Fruit fly (Drosophila melanogaster) whole organism, embryonic: ENCODE data around the gene mRpL10.

Experiments
- B-H1 ChIP-seq: fragments of 200-800 bp; sonication (Bioruptor generic); IDR thresholded peaks from 3 replicates; pipeline ENCODE4 v1.3.6; 2022; ENCODE audit warnings: missing biosample characterization, missing genetic modification characterization
- CG10431 ChIP-seq: fragments of 200-800 bp; sonication (Bioruptor generic); optimal IDR thresholded peaks from 3 replicates; lab custom pipeline; 2018; ENCODE audit warnings: missing biosample characterization, mild to moderate bottlenecking, missing genetic modification characterization
- CG11560 ChIP-seq: fragments of 200-800 bp; sonication (Bioruptor generic); IDR thresholded peaks from 3 replicates; pipeline ENCODE4 v1.3.6; 2022; ENCODE audit warnings: missing biosample characterization, missing genetic modification characterization
- CG11695 ChIP-seq: fragments of 200-800 bp; sonication (Bioruptor generic); IDR thresholded peaks from 3 replicates; pipeline ENCODE4 v1.3.6; 2022; ENCODE audit warnings: missing biosample characterization, missing genetic modification characterization
- CG11723 ChIP-seq: fragments of 200-800 bp; sonication (Bioruptor generic); optimal IDR thresholded peaks from 2 replicates; lab custom pipeline; 2017; ENCODE audit warnings: missing biosample characterization, mild to moderate bottlenecking, missing genetic modification characterization
- CG12155 ChIP-seq: fragments of 200-800 bp; sonication (Bioruptor generic); optimal IDR thresholded peaks from 3 replicates; lab custom pipeline; 2016; ENCODE audit warnings: missing biosample characterization, missing genetic modification characterization
- CG15269 ChIP-seq: fragments of 200-800 bp; sonication (Bioruptor generic); optimal IDR thresholded peaks from 2 replicates; lab custom pipeline; 2018; ENCODE audit warnings: missing biosample characterization, mild to moderate bottlenecking, missing genetic modification characterization, moderate library complexity
- CG15514 ChIP-seq: fragments of 200-800 bp; sonication (Bioruptor generic); optimal IDR thresholded peaks from 3 replicates; lab custom pipeline; 2017; ENCODE audit warnings: missing biosample characterization, missing genetic modification characterization, mild to moderate bottlenecking, moderate library complexity, missing genetic modification reagents
- CG32767 ChIP-seq: fragments of 200-800 bp; sonication (Bioruptor generic); IDR thresholded peaks from 2 replicates; pipeline ENCODE4 v1.3.6; 2022; ENCODE audit warnings: missing biosample characterization, missing genetic modification characterization
- CG3281 ChIP-seq: fragments of 200-800 bp; sonication (Bioruptor generic); optimal IDR thresholded peaks from 3 replicates; lab custom pipeline; 2017; ENCODE audit warnings: missing biosample characterization, mild to moderate bottlenecking, missing genetic modification characterization
- CG34224 ChIP-seq: fragments of 200-800 bp; sonication (Bioruptor generic); IDR thresholded peaks from 3 replicates; pipeline ENCODE4 v1.3.6; 2022; ENCODE audit warnings: missing biosample characterization, missing genetic modification characterization; ENCODE audit not compliant: partially characterized antibody
- CG4282 ChIP-seq: fragments of 200-800 bp; sonication (Bioruptor generic); optimal IDR thresholded peaks from 2 replicates; lab custom pipeline; 2016; ENCODE audit warnings: missing biosample characterization, missing genetic modification characterization
- CG4360 ChIP-seq: fragments of 200-800 bp; sonication (Bioruptor generic); IDR thresholded peaks from 2 replicates; pipeline ENCODE4 v1.3.6; 2022; ENCODE audit warnings: missing biosample characterization, missing genetic modification characterization
- CG5953 ChIP-seq: fragments of 200-800 bp; sonication (Bioruptor generic); IDR thresholded peaks from 2 replicates; pipeline ENCODE4 v1.3.6; 2022; ENCODE audit warnings: missing biosample characterization, missing genetic modification characterization
- CG6254 ChIP-seq: fragments of 200-800 bp; sonication (Bioruptor generic); optimal IDR thresholded peaks from 3 replicates; lab custom pipeline; 2017; ENCODE audit warnings: mild to moderate bottlenecking, missing biosample characterization, missing genetic modification reagents, missing genetic modification characterization
- CG6272 ChIP-seq: fragments of 200-800 bp; sonication (Bioruptor generic); IDR thresholded peaks from 2 replicates; pipeline ENCODE4 v1.3.6; 2022; ENCODE audit warnings: missing biosample characterization, missing genetic modification characterization
- CG7556 ChIP-seq: fragments of 200-800 bp; sonication (Bioruptor generic); optimal IDR thresholded peaks from 2 replicates; lab custom pipeline; 2017; ENCODE audit warnings: missing biosample characterization, mild to moderate bottlenecking, missing genetic modification characterization
- CG7786 ChIP-seq: fragments of 200-800 bp; sonication (Bioruptor generic); optimal IDR thresholded peaks from 2 replicates; lab custom pipeline; 2016; ENCODE audit warnings: missing biosample characterization, missing genetic modification characterization
- CG8089 ChIP-seq: fragments of 200-800 bp; sonication (Bioruptor generic); optimal IDR thresholded peaks from 3 replicates; lab custom pipeline; 2016; ENCODE audit warnings: missing biosample characterization, missing genetic modification characterization
- CG8388 ChIP-seq: fragments of 200-800 bp; sonication (Bioruptor generic); optimal IDR thresholded peaks from 2 replicates; lab custom pipeline; 2019; ENCODE audit warnings: missing biosample characterization, mild to moderate bottlenecking, missing genetic modification characterization, moderate library complexity
- CG9215 ChIP-seq: fragments of 200-800 bp; sonication (Bioruptor generic); IDR thresholded peaks from 2 replicates; pipeline ENCODE4 v1.3.6; 2022; ENCODE audit warnings: missing biosample characterization, missing genetic modification characterization
- CG9727 ChIP-seq: fragments of 200-800 bp; sonication (Bioruptor generic); optimal IDR thresholded peaks from 3 replicates; lab custom pipeline; 2017; ENCODE audit warnings: missing biosample characterization, mild to moderate bottlenecking, missing genetic modification characterization
- Gug ChIP-seq: fragments of 200-800 bp; sonication (Bioruptor generic); IDR thresholded peaks from 4 replicates; pipeline ENCODE4 v1.3.6; 2022; ENCODE audit warnings: missing biosample characterization, missing genetic modification characterization
- HLHmδ ChIP-seq: fragments of 200-800 bp; sonication (Bioruptor generic); optimal IDR thresholded peaks from 2 replicates; lab custom pipeline; 2018; ENCODE audit warnings: missing biosample characterization, mild to moderate bottlenecking, missing genetic modification characterization, moderate library complexity
- Lhr ChIP-seq: fragments of 200-800 bp; sonication (Bioruptor generic); optimal IDR thresholded peaks from 3 replicates; lab custom pipeline; 2017; ENCODE audit warnings: mild to moderate bottlenecking, missing biosample characterization, missing genetic modification reagents, missing genetic modification characterization
- Lpt ChIP-seq: fragments of >200 bp; optimal IDR thresholded peaks from 2 replicates; lab custom pipeline; 2018; ENCODE audit warnings: missing biosample characterization, missing genetic modification characterization
- MBD-R2 ChIP-seq: fragments of 200-800 bp; sonication (Bioruptor generic); IDR thresholded peaks from 2 replicates; pipeline ENCODE4 v1.3.6; 2022; ENCODE audit warnings: missing biosample characterization, missing genetic modification characterization
- MESR4 ChIP-seq: fragments of 200-800 bp; sonication (Bioruptor generic); optimal IDR thresholded peaks from 2 replicates; lab custom pipeline; 2018; ENCODE audit warnings: missing biosample characterization, mild to moderate bottlenecking, missing genetic modification characterization, moderate library complexity
- MTF-1 ChIP-seq: fragments of 200-800 bp; sonication (Bioruptor generic); optimal IDR thresholded peaks from 2 replicates; lab custom pipeline; 2018; ENCODE audit warnings: missing biosample characterization, mild to moderate bottlenecking, missing genetic modification characterization, borderline replicate concordance
- Ptx1 ChIP-seq: fragments of 200-800 bp; sonication (Bioruptor generic); IDR thresholded peaks from 2 replicates; pipeline ENCODE4 v1.3.6; 2022; ENCODE audit warnings: missing biosample characterization, missing genetic modification characterization
- Sox100B ChIP-seq: fragments of 200-800 bp; sonication (Bioruptor generic); optimal IDR thresholded peaks from 3 replicates; lab custom pipeline; 2018; ENCODE audit warnings: missing biosample characterization, mild to moderate bottlenecking, missing genetic modification characterization
- ab ChIP-seq: fragments of 200-800 bp; sonication (Bioruptor generic); optimal IDR thresholded peaks from 2 replicates; lab custom pipeline; 2016; ENCODE audit warnings: missing biosample characterization, missing genetic modification characterization
- amos ChIP-seq: fragments of 200-800 bp; sonication (Bioruptor generic); IDR thresholded peaks from 2 replicates; pipeline ENCODE4 v1.3.6; 2022; ENCODE audit warnings: missing biosample characterization, missing genetic modification characterization; ENCODE audit not compliant: partially characterized antibody
- aop ChIP-seq: fragments of 200-800 bp; sonication (Bioruptor generic); IDR thresholded peaks from 2 replicates; pipeline ENCODE4 v1.3.6; 2022; ENCODE audit warnings: missing biosample characterization, missing genetic modification characterization
- cas ChIP-seq: fragments of 200-800 bp; sonication (Bioruptor generic); IDR thresholded peaks from 2 replicates; pipeline ENCODE4 v1.3.6; 2022; ENCODE audit warnings: missing biosample characterization, missing genetic modification characterization
- dati ChIP-seq: fragments of 200-800 bp; sonication (Bioruptor generic); IDR thresholded peaks from 2 replicates; pipeline ENCODE4 v1.3.6; 2022; ENCODE audit warnings: missing biosample characterization, missing genetic modification characterization
- dmrt11E ChIP-seq: fragments of 200-800 bp; sonication (Bioruptor generic); optimal IDR thresholded peaks from 3 replicates; lab custom pipeline; 2018; ENCODE audit warnings: missing biosample characterization, mild to moderate bottlenecking, missing genetic modification characterization, moderate library complexity
- eve ChIP-seq, 2 experiments: fragments of >200 bp; optimal IDR thresholded peaks; 2 replicates each; lab custom pipeline; 2017; ENCODE audit warnings: missing biosample characterization in 2 of 2, missing genetic modification characterization in 2 of 2
- gcm ChIP-seq: fragments of 200-800 bp; sonication (Bioruptor generic); optimal IDR thresholded peaks from 2 replicates; lab custom pipeline; 2019; ENCODE audit warnings: missing biosample characterization, mild to moderate bottlenecking, missing genetic modification characterization, moderate library complexity
- gfzf ChIP-seq: fragments of 200-800 bp; sonication (Bioruptor generic); optimal IDR thresholded peaks from 2 replicates; lab custom pipeline; 2016; ENCODE audit warnings: missing biosample characterization, mild to moderate bottlenecking, missing genetic modification characterization, moderate library complexity
- gro ChIP-seq: fragments of 200-800 bp; sonication (Bioruptor generic); optimal IDR thresholded peaks from 2 replicates; lab custom pipeline; 2016; ENCODE audit warnings: missing biosample characterization, missing genetic modification characterization
- gsb-n ChIP-seq: fragments of 200-800 bp; sonication (Bioruptor generic); optimal IDR thresholded peaks from 3 replicates; lab custom pipeline; 2018; ENCODE audit warnings: missing biosample characterization, mild to moderate bottlenecking, missing genetic modification characterization
- nau ChIP-seq: fragments of 200-800 bp; sonication (Bioruptor generic); optimal IDR thresholded peaks from 3 replicates; lab custom pipeline; 2017; ENCODE audit warnings: missing biosample characterization, mild to moderate bottlenecking, missing genetic modification characterization, missing genetic modification reagents
- otp ChIP-seq: fragments of 200-800 bp; sonication (Bioruptor generic); IDR thresholded peaks from 3 replicates; pipeline ENCODE4, ENCODE4 v1.3.6; 2022; ENCODE audit warnings: missing biosample characterization, missing genetic modification characterization
- pzg ChIP-seq: fragments of 200-800 bp; sonication (Bioruptor generic); optimal IDR thresholded peaks from 3 replicates; lab custom pipeline; 2018; ENCODE audit warnings: missing biosample characterization, mild to moderate bottlenecking, missing genetic modification characterization, moderate library complexity
- rib ChIP-seq: fragments of 200-800 bp; sonication (Bioruptor generic); IDR thresholded peaks from 2 replicates; pipeline ENCODE4 v1.3.6; 2022; ENCODE audit warnings: missing biosample characterization, missing genetic modification characterization
- sqz ChIP-seq: fragments of 200-800 bp; sonication (Bioruptor generic); optimal IDR thresholded peaks from 3 replicates; lab custom pipeline; 2018; ENCODE audit warnings: missing biosample characterization, mild to moderate bottlenecking, missing genetic modification characterization
- toy ChIP-seq: fragments of 200-800 bp; sonication (Bioruptor generic); IDR thresholded peaks from 2 replicates; pipeline ENCODE4 v1.3.6; 2022; ENCODE audit warnings: missing biosample characterization, missing genetic modification characterization
- unpg ChIP-seq: fragments of 200-800 bp; sonication (Bioruptor generic); optimal IDR thresholded peaks from 3 replicates; lab custom pipeline; 2018; ENCODE audit warnings: missing biosample characterization, mild to moderate bottlenecking, missing genetic modification characterization, moderate library complexity
- wdn ChIP-seq: fragments of 200-800 bp; sonication (Bioruptor generic); IDR thresholded peaks from 2 replicates; pipeline ENCODE4 v1.3.6; 2022; ENCODE audit warnings: missing biosample characterization, missing genetic modification characterization

Gene mRpL10

dm6 chr2L:160581-161452 is 42.8 kb upstream of the mRpL10 start (continued):
- TF ChIP-seq CG6272 (no peak), Ptx1 (GFP tag; lab: Robert Waterston, UW) (no peak), eve (GFP tag; optimal IDR thresholded peaks at IDR 0.05; lab: Kevin White, UChicago) (peak in 1 of 2 experiments; percentile 86), aop (no peak), unpg (no peak), gcm (GFP tag; lab: Kevin White, UChicago) (peak; percentile 63), otp (no peak), Sox100B (GFP tag; lab: Kevin White, UChicago) (no peak), nau (GFP tag; lab: Kevin White, UChicago) (no peak), B-H1 (GFP tag; lab: Robert Waterston, UW) (no peak), CG15269 (no peak), pzg (no peak), sqz (GFP tag; lab: Kevin White, UChicago) (peak; percentile 100), CG4282 (GFP tag; lab: Kevin White, UChicago) (no peak), CG11560 (no peak), dmrt11E (tag; lab: Kevin White, UChicago) (no peak), gfzf (GFP tag; lab: Kevin White, UChicago) (no peak), MTF-1 (GFP tag; lab: Kevin White, UChicago) (peak; percentile 54), Lhr (GFP tag; lab: Kevin White, UChicago) (no peak), CG4360 (GFP tag; lab: Robert Waterston, UW) (no peak), gro (peak; percentile 88), CG8089 (no peak), CG12155 (no peak), MBD-R2 (GFP tag; lab: Robert Waterston, UW) (no peak), HLHmδ (peak; percentile 27), CG3281 (no peak), CG11723 (GFP tag; lab: Kevin White, UChicago) (no peak), rib (GFP tag; lab: Robert Waterston, UW) (no peak), CG10431 (GFP tag; lab: Kevin White, UChicago) (peak; percentile 50), CG7556 (GFP tag; lab: Kevin White, UChicago) (no peak), CG9727 (GFP tag; lab: Kevin White, UChicago) (peak; percentile 37), gsb-n (tag; lab: Kevin White, UChicago) (peak; percentile 5), Lpt (GFP tag; lab: Kevin White, UChicago) (peak; percentile 34), CG11695 (GFP tag; lab: Robert Waterston, UW) (no peak), wdn (no peak), CG7786 (GFP tag; lab: Kevin White, UChicago) (no peak), CG8388 (GFP tag; lab: Kevin White, UChicago) (no peak), toy (GFP tag; lab: Robert Waterston, UW) (no peak), ab (GFP tag; lab: Kevin White, UChicago) (no peak), MESR4 (GFP tag; lab: Kevin White, UChicago) (no peak), dati (GFP tag; lab: Robert Waterston, UW) (no peak), CG6254 (GFP tag; lab: Kevin White, UChicago) (peak; percentile 85), cas (GFP tag; lab: Robert Waterston, UW) (no peak), CG32767 (GFP tag; lab: Robert Waterston, UW) (no peak), CG5953 (no peak), CG34224 (no peak), amos (no peak), Gug (GFP tag; lab: Robert Waterston, UW) (no peak), CG9215 (no peak), CG15514 (GFP tag; lab: Kevin White, UChicago) (peak; percentile 36)
